Worm (Caenorhabditis elegans) whole organism, young adult: ENCODE results near the gene pap-3.

Experiments
- B0019.2 ChIP-seq: fragments of 200-800 bp; sonication (Bioruptor generic); conservative IDR thresholded peaks from 2 replicates; pipeline ENCODE4 v1.3.6; 2022; ENCODE audit warnings: missing genetic modification reagents, missing genetic modification characterization, missing compliant biosample characterization
- B0261.1 ChIP-seq: sonication (generic microtip); optimal IDR thresholded peaks from 2 replicates; lab custom pipeline; 2016; ENCODE audit warnings: mild to moderate bottlenecking, missing genetic modification characterization, moderate library complexity, missing compliant biosample characterization
- C06A6.2 ChIP-seq: fragments of 200-800 bp; sonication (Bioruptor generic); conservative IDR thresholded peaks from 2 replicates; pipeline ENCODE4 v1.3.6; 2022; ENCODE audit warnings: missing genetic modification characterization, missing compliant biosample characterization
- F23B12.7 ChIP-seq: sonication (generic microtip); optimal IDR thresholded peaks from 2 replicates; lab custom pipeline; 2017; ENCODE audit warnings: missing genetic modification characterization, mild to moderate bottlenecking, missing compliant biosample characterization, antibody characterized with exemption, moderate library complexity; ENCODE audit not compliant: insufficient read depth
- F55B11.4 ChIP-seq: sonication (generic microtip); optimal IDR thresholded peaks from 2 replicates; lab custom pipeline; 2016; ENCODE audit warnings: missing compliant biosample characterization, missing genetic modification characterization, borderline replicate concordance; ENCODE audit not compliant: insufficient read depth
- F57A8.1 ChIP-seq: fragments of 200-800 bp; sonication (Bioruptor generic); optimal IDR thresholded peaks from 2 replicates; lab custom pipeline; 2018; ENCODE audit warnings: mild to moderate bottlenecking, missing genetic modification characterization, moderate library complexity, missing compliant biosample characterization
- Y53G8AR.9 ChIP-seq: fragments of 200-800 bp; sonication (Bioruptor generic); conservative IDR thresholded peaks from 2 replicates; pipeline ENCODE4 v1.3.6; 2022; ENCODE audit warnings: missing genetic modification reagents, missing genetic modification characterization, missing compliant biosample characterization
- Y56A3A.18 ChIP-seq: fragments of 200-800 bp; sonication (Bioruptor generic); IDR thresholded peaks from 2 replicates; pipeline ENCODE4 v1.3.6; 2022; ENCODE audit warnings: missing genetic modification reagents, missing genetic modification characterization, missing compliant biosample characterization
- Y95B8A.8 ChIP-seq: fragments of 200-800 bp; sonication (Bioruptor generic); IDR thresholded peaks from 2 replicates; pipeline ENCODE4 v1.3.6; 2022; ENCODE audit warnings: missing genetic modification reagents, missing genetic modification characterization, missing compliant biosample characterization
- akir-1 ChIP-seq: fragments of 200-800 bp; sonication (Bioruptor generic); optimal IDR thresholded peaks from 2 replicates; lab custom pipeline; 2018; ENCODE audit warnings: mild to moderate bottlenecking, missing genetic modification characterization, moderate library complexity, missing compliant biosample characterization
- attf-5 ChIP-seq: fragments of 200-800 bp; sonication (Bioruptor generic); optimal IDR thresholded peaks from 2 replicates; lab custom pipeline; 2018; ENCODE audit warnings: mild to moderate bottlenecking, missing genetic modification characterization, missing compliant biosample characterization
- bed-2 ChIP-seq: fragments of 200-800 bp; sonication (Bioruptor generic); IDR thresholded peaks from 2 replicates; pipeline ENCODE4 v1.3.6; 2022; ENCODE audit warnings: missing genetic modification reagents, missing genetic modification characterization, missing compliant biosample characterization
- dox-1 ChIP-seq: fragments of 200-800 bp; sonication (Bioruptor generic); IDR thresholded peaks from 2 replicates; pipeline ENCODE4 v1.3.6; 2022; ENCODE audit warnings: missing genetic modification reagents, missing genetic modification characterization, missing compliant biosample characterization
- dpl-1 ChIP-seq: fragments of 150-350 bp; optimal IDR thresholded peaks from 2 replicates; lab custom pipeline; 2014; ENCODE audit warnings: missing biosample characterization, missing genetic modification reagents, missing genetic modification characterization
- efl-1 ChIP-seq: fragments of 150-350 bp; optimal IDR thresholded peaks from 2 replicates; lab custom pipeline; 2014; ENCODE audit warnings: missing biosample characterization, missing genetic modification reagents, missing genetic modification characterization
- ekl-4 ChIP-seq: fragments of 200-800 bp; sonication (Bioruptor generic); IDR thresholded peaks from 2 replicates; pipeline ENCODE4 v1.3.6; 2022; ENCODE audit warnings: missing genetic modification reagents, missing genetic modification characterization, missing compliant biosample characterization
- ets-4 ChIP-seq: fragments of 200-800 bp; sonication (Bioruptor generic); optimal IDR thresholded peaks from 2 replicates; lab custom pipeline; 2018; ENCODE audit warnings: mild to moderate bottlenecking, missing genetic modification characterization, missing compliant biosample characterization
- hmg-1.2 ChIP-seq: fragments of 200-800 bp; sonication (Bioruptor generic); IDR thresholded peaks from 2 replicates; pipeline ENCODE4 v1.3.6; 2022; ENCODE audit warnings: missing genetic modification reagents, missing genetic modification characterization, missing compliant biosample characterization
- hsf-1 ChIP-seq: fragments of 200-800 bp; sonication (Bioruptor generic); IDR thresholded peaks from 2 replicates; pipeline ENCODE4 v1.3.6; 2022; ENCODE audit warnings: missing genetic modification reagents, missing genetic modification characterization, missing compliant biosample characterization
- let-526 ChIP-seq: fragments of 200-800 bp; sonication (Bioruptor generic); IDR thresholded peaks from 2 replicates; pipeline ENCODE4 v1.3.6; 2022; ENCODE audit warnings: missing genetic modification reagents, missing genetic modification characterization, missing compliant biosample characterization
- lin-35 ChIP-seq, 3 experiments: fragments of 150-350 bp in 2 of 3; sonication (generic microtip) in 1 of 3; optimal IDR thresholded peaks; 2 replicates each; lab custom pipeline; 2014 to 2018; ENCODE audit warnings: missing biosample characterization in 3 of 3, missing genetic modification characterization in 3 of 3, missing genetic modification reagents in 3 of 3
- lsl-1 ChIP-seq: fragments of 200-800 bp; sonication (Bioruptor generic); optimal IDR thresholded peaks from 2 replicates; lab custom pipeline; 2018; ENCODE audit warnings: mild to moderate bottlenecking, missing genetic modification characterization, moderate library complexity, missing compliant biosample characterization
- madf-3 ChIP-seq: fragments of 200-800 bp; sonication (Bioruptor generic); IDR thresholded peaks from 2 replicates; pipeline ENCODE4 v1.3.6; 2022; ENCODE audit warnings: missing genetic modification reagents, missing genetic modification characterization, missing compliant biosample characterization
- madf-6 ChIP-seq: fragments of 200-800 bp; sonication (Bioruptor generic); IDR thresholded peaks from 2 replicates; pipeline ENCODE4 v1.3.6; 2022; ENCODE audit warnings: missing genetic modification reagents, missing genetic modification characterization, missing compliant biosample characterization
- madf-8 ChIP-seq: fragments of 200-800 bp; sonication (Bioruptor generic); conservative IDR thresholded peaks from 2 replicates; pipeline ENCODE4 v1.3.6; 2022; ENCODE audit warnings: missing genetic modification reagents, missing genetic modification characterization, missing compliant biosample characterization
- nhr-27 ChIP-seq: fragments of 200-800 bp; sonication (Bioruptor generic); optimal IDR thresholded peaks from 2 replicates; lab custom pipeline; 2018; ENCODE audit warnings: mild to moderate bottlenecking, missing genetic modification characterization, moderate library complexity, missing compliant biosample characterization
- nhr-80 ChIP-seq: sonication (generic microtip); optimal IDR thresholded peaks from 2 replicates; lab custom pipeline; 2016; ENCODE audit warnings: missing genetic modification characterization, missing compliant biosample characterization
- repo-1 ChIP-seq: sonication (generic microtip); optimal IDR thresholded peaks from 2 replicates; lab custom pipeline; 2017; ENCODE audit warnings: mild to moderate bottlenecking, missing genetic modification characterization, missing compliant biosample characterization
- sea-2 ChIP-seq: fragments of 200-800 bp; sonication (Bioruptor generic); IDR thresholded peaks from 2 replicates; pipeline ENCODE4 v1.3.6; 2022; ENCODE audit warnings: missing genetic modification characterization, missing compliant biosample characterization
- sptf-2 ChIP-seq: fragments of 200-800 bp; sonication (Bioruptor generic); optimal IDR thresholded peaks from 2 replicates; lab custom pipeline; 2018; ENCODE audit warnings: mild to moderate bottlenecking, missing genetic modification characterization, missing compliant biosample characterization
- tbp1 ChIP-seq: fragments of 200-800 bp; sonication (Bioruptor generic); optimal IDR thresholded peaks from 2 replicates; lab custom pipeline; 2018; ENCODE audit warnings: mild to moderate bottlenecking, missing genetic modification characterization, missing compliant biosample characterization
- tlf-1 ChIP-seq: fragments of 200-800 bp; sonication (Bioruptor generic); optimal IDR thresholded peaks from 2 replicates; lab custom pipeline; 2018; ENCODE audit warnings: mild to moderate bottlenecking, missing genetic modification characterization, missing compliant biosample characterization
- ztf-25 ChIP-seq: fragments of 200-800 bp; sonication (Bioruptor generic); IDR thresholded peaks from 2 replicates; pipeline ENCODE4 v1.3.6; 2022; ENCODE audit warnings: missing genetic modification reagents, missing genetic modification characterization, missing compliant biosample characterization
- ztf-6 ChIP-seq: fragments of 200-800 bp; sonication (Bioruptor generic); IDR thresholded peaks from 2 replicates; pipeline ENCODE4 v1.3.6; 2022; ENCODE audit warnings: missing genetic modification reagents, missing genetic modification characterization, missing compliant biosample characterization

pap-3 gene

ce11 chrII:11836554-11837218, 20.3 kb upstream of the pap-3 start (continued):
- TF ChIP-seq Y95B8A.8 (no peak), dox-1 (GFP tag; lab: Robert Waterston, UW) (no peak), C06A6.2 (peak; percentile 52; the same call in 1 of the 2 replicates)

ce11 chrII:11835208-11835607, 18.8 kb upstream of the pap-3 start, which contains the start of gene T27D12.6:
Gene T27D12.6 (plus strand): TSS chrII:11835508.
- TF ChIP-seq ztf-25 (GFP tag; lab: Robert Waterston, UW), result no peak
- TF ChIP-seq, all 124 proteins: peak for 0

- no peak for TF ChIP-seq Y53G8AR.9 (GFP tag; lab: Robert Waterston, UW)
- TF ChIP-seq lin-35 (GFP tag; optimal IDR thresholded peaks at IDR 0.05; lab: Kevin White, UChicago), result no peak
- TF ChIP-seq F23B12.7, result no peak
- TF ChIP-seq sptf-2, result no peak
- TF ChIP-seq B0019.2 (GFP tag; lab: Robert Waterston, UW), result no peak
- TF ChIP-seq nhr-27 (tag; lab: Kevin White, UChicago), result no peak
- TF ChIP-seq F57A8.1 (GFP tag; lab: Kevin White, UChicago), result no peak
- TF ChIP-seq bed-2 (GFP tag; lab: Robert Waterston, UW), result no peak
- TF ChIP-seq let-526 (GFP tag; lab: Robert Waterston, UW), result no peak
- TF ChIP-seq Y56A3A.18 (GFP tag; lab: Robert Waterston, UW), result no peak
- no peak for TF ChIP-seq repo-1 (tag; lab: Kevin White, UChicago)
Measured at ce11 chrII:11832475-11832874, 16.1 kb upstream of the pap-3 start, which contains the start of gene clec-144. Gene clec-144 (minus strand): TSS chrII:11832575.

- TF ChIP-seq nhr-80 (tag; lab: Kevin White, UChicago) (peak; percentile 31), ztf-6 (GFP tag; lab: Robert Waterston, UW) (no peak), attf-5 (GFP tag; lab: Kevin White, UChicago) (peak; percentile 7)
Measured at ce11 chrII:11830601-11831000, 14.2 kb upstream of the pap-3 start.

- TF ChIP-seq bed-2 (GFP tag; lab: Robert Waterston, UW), result no peak
- TF ChIP-seq ets-4 (GFP tag; lab: Kevin White, UChicago), result no peak
- TF ChIP-seq akir-1 (GFP tag; lab: Kevin White, UChicago), result no peak
- no peak for TF ChIP-seq hmg-1.2 (GFP tag; lab: Robert Waterston, UW)
- TF ChIP-seq efl-1 (GFP tag; lab: Kevin White, UChicago), result no peak
- no peak for TF ChIP-seq B0261.1 (tag; lab: Kevin White, UChicago)
- TF ChIP-seq sptf-2, result no peak
- no peak for TF ChIP-seq Y95B8A.8
- TF ChIP-seq, all 124 proteins: peak for 0
Measured at ce11 chrII:11829920-11830319, 13.5 kb upstream of the pap-3 start, which contains the start of gene pes-5. Gene pes-5 (minus strand): TSS chrII:11830020.

ce11 chrII:11824673-11825072, 8.3 kb upstream of the pap-3 start:
- TF ChIP-seq tbp1 (GFP tag; lab: Kevin White, UChicago), result peak; percentile 65

- TF ChIP-seq madf-8 (GFP tag; lab: Robert Waterston, UW), result peak; percentile 80
- peak; percentile 59; the same call in 1 of the 2 replicates for TF ChIP-seq madf-3 (GFP tag; lab: Robert Waterston, UW)
- no peak for TF ChIP-seq tlf-1 (GFP tag; lab: Kevin White, UChicago)
- TF ChIP-seq hsf-1, result 0 out of 2 replicates have a peak, but pooled peaks have one; percentile 62
- peak; percentile 17; the same call in 1 of the 2 replicates for TF ChIP-seq dox-1 (GFP tag; lab: Robert Waterston, UW)
- 0 out of 2 replicates have a peak, but pooled peaks have one; percentile 33 for TF ChIP-seq ekl-4 (GFP tag; lab: Robert Waterston, UW)
- TF ChIP-seq hmg-1.2 (GFP tag; lab: Robert Waterston, UW), result peak; percentile 28; the same call in 1 of the 2 replicates
- TF ChIP-seq sea-2, result no peak
- peak; percentile 95 for TF ChIP-seq madf-6 (GFP tag; lab: Robert Waterston, UW)
- TF ChIP-seq efl-1 (GFP tag; lab: Kevin White, UChicago), result peak; percentile 90
- no peak for TF ChIP-seq F55B11.4 (tag; lab: Kevin White, UChicago)
- peak; percentile 55 for TF ChIP-seq lsl-1 (GFP tag; lab: Kevin White, UChicago)
- TF ChIP-seq dpl-1 (GFP tag; lab: Kevin White, UChicago), result peak; percentile 43
- peak in 1 of 3 experiments; percentile 4 for TF ChIP-seq lin-35 (GFP tag; optimal IDR thresholded peaks at IDR 0.05; lab: Kevin White, UChicago)
Measured at ce11 chrII:11823566-11824308, 7.4 kb upstream of the pap-3 start, which contains the start of gene Y6D1A.1. Gene Y6D1A.1 (minus strand): TSS chrII:11823616.
